Fruit fly (Drosophila melanogaster) whole organism, adult: ENCODE results near the gene Ptp69D.
A peak's percentile ranks its signal among the peaks of the same experiment; 100 is the strongest.

ENCODE experiments used
- CG11617 ChIP-seq: fragments of 200-800 bp; sonication (Bioruptor generic); optimal IDR thresholded peaks from 2 replicates; lab custom pipeline; 2017; ENCODE audit warnings: mild to moderate bottlenecking, missing biosample characterization, missing genetic modification reagents, missing genetic modification characterization
- CG12768 ChIP-seq: fragments of 200-800 bp; sonication (Bioruptor generic); optimal IDR thresholded peaks from 2 replicates; lab custom pipeline; 2017; ENCODE audit warnings: missing biosample characterization, missing genetic modification characterization, mild to moderate bottlenecking, moderate library complexity, missing genetic modification reagents
- CG14711 ChIP-seq: fragments of 200-800 bp; sonication (Bioruptor generic); optimal IDR thresholded peaks from 2 replicates; lab custom pipeline; 2018; ENCODE audit warnings: missing biosample characterization, mild to moderate bottlenecking, missing genetic modification characterization, moderate library complexity
- CG1620 ChIP-seq: fragments of 200-800 bp; sonication (Bioruptor generic); optimal IDR thresholded peaks from 2 replicates; lab custom pipeline; 2016; ENCODE audit warnings: missing biosample characterization, missing genetic modification characterization
- CG33017 ChIP-seq: fragments of 200-800 bp; sonication (Bioruptor generic); optimal IDR thresholded peaks from 2 replicates; lab custom pipeline; 2018; ENCODE audit warnings: missing biosample characterization, mild to moderate bottlenecking, missing genetic modification characterization, moderate library complexity
- CG5204 ChIP-seq: fragments of 200-800 bp; sonication (Bioruptor generic); optimal IDR thresholded peaks from 2 replicates; lab custom pipeline; 2016; ENCODE audit warnings: missing biosample characterization, missing genetic modification characterization
- CG7045 ChIP-seq: fragments of 200-800 bp; sonication (Bioruptor generic); optimal IDR thresholded peaks from 2 replicates; lab custom pipeline; 2017; ENCODE audit warnings: missing biosample characterization, mild to moderate bottlenecking, missing genetic modification characterization
- CG7101 ChIP-seq: fragments of 200-800 bp; sonication (Bioruptor generic); optimal IDR thresholded peaks from 2 replicates; lab custom pipeline; 2018; ENCODE audit warnings: missing biosample characterization, mild to moderate bottlenecking, missing genetic modification characterization, moderate library complexity
- Clk ChIP-seq: fragments of 200-800 bp; sonication (Bioruptor generic); optimal IDR thresholded peaks from 2 replicates; lab custom pipeline; 2017; ENCODE audit warnings: missing biosample characterization, missing genetic modification characterization
- Crg-1 ChIP-seq: fragments of 200-800 bp; sonication (Bioruptor generic); optimal IDR thresholded peaks from 2 replicates; lab custom pipeline; 2016; ENCODE audit warnings: missing biosample characterization, missing genetic modification characterization
- Hr96 ChIP-seq: fragments of 200-800 bp; sonication (Bioruptor generic); optimal IDR thresholded peaks from 2 replicates; lab custom pipeline; 2016; ENCODE audit warnings: missing biosample characterization, missing genetic modification characterization
- Mnt ChIP-seq: fragments of 200-800 bp; sonication (Bioruptor generic); optimal IDR thresholded peaks from 2 replicates; lab custom pipeline; 2016; ENCODE audit warnings: missing biosample characterization, mild to moderate bottlenecking, missing genetic modification characterization
- bab1 ChIP-seq: fragments of 200-800 bp; sonication (Bioruptor generic); optimal IDR thresholded peaks from 3 replicates; lab custom pipeline; 2019; ENCODE audit warnings: missing biosample characterization, mild to moderate bottlenecking, missing genetic modification characterization, moderate library complexity
- cic ChIP-seq: fragments of 200-800 bp; sonication (Bioruptor generic); optimal IDR thresholded peaks from 2 replicates; lab custom pipeline; 2017; ENCODE audit warnings: missing biosample characterization, mild to moderate bottlenecking, missing genetic modification characterization, moderate library complexity
- cnc ChIP-seq, 2 experiments: fragments of >200 bp; optimal IDR thresholded peaks; 2 replicates each; lab custom pipeline; 2017
- kay ChIP-seq: fragments of 200-800 bp; sonication (Bioruptor generic); peaks from one replicate; lab custom pipeline; 2016; ENCODE audit warnings: missing biosample characterization, missing genetic modification characterization, borderline replicate concordance
- ovo ChIP-seq: fragments of 200-800 bp; sonication (Bioruptor generic); optimal IDR thresholded peaks from 2 replicates; lab custom pipeline; 2016; ENCODE audit warnings: missing biosample characterization, missing genetic modification characterization
- pad ChIP-seq: fragments of 200-800 bp; sonication (Bioruptor generic); optimal IDR thresholded peaks from 3 replicates; lab custom pipeline; 2017; ENCODE audit warnings: missing biosample characterization, missing genetic modification characterization, mild to moderate bottlenecking, moderate library complexity, missing genetic modification reagents
- tj ChIP-seq: fragments of 200-800 bp; sonication (Bioruptor generic); optimal IDR thresholded peaks from 3 replicates; lab custom pipeline; 2017; ENCODE audit warnings: missing biosample characterization, mild to moderate bottlenecking, missing genetic modification characterization, moderate library complexity
- toe ChIP-seq: fragments of 200-800 bp; sonication (Bioruptor generic); optimal IDR thresholded peaks from 2 replicates; lab custom pipeline; 2016; ENCODE audit warnings: missing biosample characterization, missing genetic modification characterization

The Ptp69D gene

DNA sequence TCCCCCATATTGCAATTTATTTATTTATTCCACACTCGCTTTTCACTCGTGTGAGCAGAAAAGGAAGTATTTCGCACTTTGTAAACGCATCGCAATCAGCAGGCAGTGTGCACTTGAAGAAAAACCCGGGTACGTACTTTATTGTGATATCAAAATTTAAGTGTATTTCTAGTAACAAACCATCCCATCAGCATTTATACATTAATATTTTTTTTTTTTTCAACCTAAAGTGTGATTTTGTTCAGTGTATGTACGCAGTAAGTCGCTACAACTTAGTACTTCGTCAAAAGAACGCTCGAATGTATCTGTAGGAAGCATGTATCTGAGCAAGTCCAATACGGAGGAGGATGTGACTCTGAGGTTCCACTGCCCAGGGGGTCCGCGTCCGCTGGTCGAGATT lies 9.0 kb upstream of the Ptp69D start:
- TF ChIP-seq CG5204 (GFP tag; lab: Kevin White, UChicago) (no peak), Crg-1 (GFP tag; lab: Kevin White, UChicago) (no peak), kay (GFP tag; lab: Kevin White, UChicago) (no peak), CG11617 (GFP tag; lab: Kevin White, UChicago) (no peak), CG14711 (tag; lab: Kevin White, UChicago) (no peak), CG33017 (tag; lab: Kevin White, UChicago) (no peak), bab1 (GFP tag; lab: Kevin White, UChicago) (no peak), Mnt (GFP tag; lab: Kevin White, UChicago) (no peak), CG7101 (tag; lab: Kevin White, UChicago) (no peak), CG1620 (GFP tag; lab: Kevin White, UChicago) (no peak)

- TF ChIP-seq CG7045 (GFP tag; lab: Kevin White, UChicago) (no peak), kay (GFP tag; lab: Kevin White, UChicago) (no peak), tj (GFP tag; lab: Kevin White, UChicago) (no peak), CG14711 (tag; lab: Kevin White, UChicago) (no peak), toe (GFP tag; lab: Kevin White, UChicago) (no peak), CG7101 (tag; lab: Kevin White, UChicago) (no peak), CG11617 (GFP tag; lab: Kevin White, UChicago) (no peak), CG33017 (tag; lab: Kevin White, UChicago) (no peak), CG12768 (GFP tag; lab: Kevin White, UChicago) (no peak), bab1 (GFP tag; lab: Kevin White, UChicago) (no peak), cic (GFP tag; lab: Kevin White, UChicago) (no peak), pad (GFP tag; lab: Kevin White, UChicago) (no peak), CG1620 (GFP tag; lab: Kevin White, UChicago) (no peak), Mnt (GFP tag; lab: Kevin White, UChicago) (no peak)
These were observed 7.5 kb upstream of the Ptp69D start for dm6 chr3L:12727212-12727611.

DNA sequence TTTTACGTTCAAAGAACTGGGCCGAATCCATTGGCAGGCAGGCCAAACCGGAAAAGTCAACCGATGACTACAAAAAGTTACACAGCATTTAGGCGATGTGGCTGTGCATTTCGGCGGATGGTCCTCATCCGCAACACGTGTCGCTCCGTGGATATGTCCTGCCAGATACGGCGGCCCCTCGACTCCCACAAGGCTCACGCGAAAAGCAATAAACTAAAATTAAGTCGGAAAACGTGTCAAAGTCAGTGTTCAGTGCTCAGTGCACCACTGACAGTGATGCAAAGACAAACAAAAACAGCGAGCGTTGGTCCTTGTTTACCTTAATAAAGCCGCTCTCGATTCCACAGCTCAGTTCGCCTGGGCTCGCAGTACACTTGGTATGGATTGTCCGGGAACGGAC lies 5.1 kb upstream of the Ptp69D start:
- TF ChIP-seq ovo (no peak), bab1 (GFP tag; lab: Kevin White, UChicago) (no peak), CG7045 (GFP tag; lab: Kevin White, UChicago) (no peak), CG1620 (GFP tag; lab: Kevin White, UChicago) (no peak), Crg-1 (GFP tag; lab: Kevin White, UChicago) (no peak), cnc (optimal IDR thresholded peaks at IDR 0.05; lab: Kevin White, UChicago) (no peak), CG14711 (tag; lab: Kevin White, UChicago) (no peak), CG7101 (tag; lab: Kevin White, UChicago) (no peak), CG12768 (GFP tag; lab: Kevin White, UChicago) (no peak)

- TF ChIP-seq bab1 (GFP tag; lab: Kevin White, UChicago) (no peak), Hr96 (no peak), kay (GFP tag; lab: Kevin White, UChicago) (no peak)
These were observed 2.0 kb upstream of the Ptp69D start for dm6 chr3L:12732742-12733141.

DNA sequence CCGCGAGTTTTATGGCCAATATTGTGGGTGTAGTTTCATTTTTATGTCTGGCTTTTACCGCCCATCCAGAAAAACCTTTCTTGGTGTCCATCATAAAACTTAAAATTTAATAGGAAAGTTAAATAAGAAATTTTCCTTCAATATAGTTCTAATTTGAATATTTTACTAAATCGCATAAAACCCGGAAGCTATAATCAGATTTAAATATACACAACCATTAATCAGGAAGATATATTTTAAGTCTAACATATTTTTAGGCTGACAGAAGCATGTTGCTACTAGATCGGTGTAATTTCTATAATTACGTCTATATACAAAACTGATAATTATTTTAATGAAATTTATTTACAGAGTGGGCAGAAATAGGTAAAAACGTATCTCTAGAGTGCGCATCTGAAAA lies 962 bp downstream of the Ptp69D start:
- TF ChIP-seq CG14711 (tag; lab: Kevin White, UChicago) = no peak
- TF ChIP-seq pad (GFP tag; lab: Kevin White, UChicago) = no peak
- TF ChIP-seq CG7101 (tag; lab: Kevin White, UChicago) = no peak
- no peak for TF ChIP-seq cnc (optimal IDR thresholded peaks at IDR 0.05; lab: Kevin White, UChicago)
- TF ChIP-seq ovo = no peak
- TF ChIP-seq Crg-1 (GFP tag; lab: Kevin White, UChicago) = no peak
- TF ChIP-seq CG12768 (GFP tag; lab: Kevin White, UChicago) = no peak

DNA sequence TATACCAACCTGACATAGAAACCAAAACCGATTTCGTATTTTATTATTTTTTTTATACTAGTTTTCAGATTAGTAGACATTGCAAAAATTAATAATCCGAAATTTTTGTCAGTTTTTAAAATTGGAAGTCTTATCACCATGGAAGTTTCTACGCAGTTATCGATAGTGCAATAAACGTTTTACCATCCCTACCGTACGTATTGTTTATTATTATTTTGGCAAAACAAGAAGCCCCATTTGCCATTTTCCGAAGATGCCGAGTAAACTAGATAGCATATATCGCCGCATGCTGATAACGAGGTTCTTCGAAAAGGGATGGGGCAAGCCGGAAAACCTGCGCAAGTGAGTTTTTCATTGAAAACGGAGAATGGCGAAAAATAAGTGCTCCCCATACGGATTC lies 6.9 kb downstream of the Ptp69D start, which contains the start of gene CG32112:
Gene CG32112 (plus strand): TSS at position 111 of the 400 bp plus-strand sequence.
- TF ChIP-seq bab1 (GFP tag; lab: Kevin White, UChicago) = no peak
- TF ChIP-seq CG11617 (GFP tag; lab: Kevin White, UChicago) = peak; percentile 34
- peak; percentile 34 for TF ChIP-seq CG14711 (tag; lab: Kevin White, UChicago)
- TF ChIP-seq CG1620 (GFP tag; lab: Kevin White, UChicago) = no peak
- TF ChIP-seq Clk (GFP tag; lab: Kevin White, UChicago) = no peak
- TF ChIP-seq kay (GFP tag; lab: Kevin White, UChicago) = peak; percentile 78
- TF ChIP-seq Mnt (GFP tag; lab: Kevin White, UChicago) = peak; percentile 14

dm6 chr3L:12745121-12745770 lies 10.5 kb downstream of the Ptp69D start, which contains the start of gene CG32109:
TSS of gene CG32109 (plus strand) at chr3L:12745344.
- TF ChIP-seq cic (GFP tag; lab: Kevin White, UChicago) (peak; percentile 18), CG33017 (tag; lab: Kevin White, UChicago) (no peak), kay (GFP tag; lab: Kevin White, UChicago) (peak; percentile 93), bab1 (GFP tag; lab: Kevin White, UChicago) (peak; percentile 36)
